Fruit fly (Drosophila melanogaster): Measurements from ENCODE around the gene E23.

E23 gene

DNA sequence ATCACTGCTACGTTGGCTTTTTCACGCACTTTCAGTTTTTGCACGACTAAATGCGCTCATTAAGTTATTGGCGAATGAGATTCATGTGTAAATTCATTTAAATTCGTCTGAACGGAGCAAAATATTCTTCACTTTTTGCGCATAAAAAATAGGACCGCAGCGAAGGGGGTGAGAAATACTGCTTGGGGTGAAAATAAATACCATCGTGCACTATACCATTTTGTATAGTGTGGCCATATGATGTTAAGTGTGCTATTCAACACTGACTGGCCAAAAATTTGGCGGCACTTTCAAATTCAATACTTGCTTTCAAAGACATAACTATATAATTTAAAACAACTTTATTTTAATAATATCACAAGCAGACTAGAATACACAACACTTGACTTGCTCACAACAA, 18.6 kb upstream of the E23 start, which contains the start of gene GramD1B:
GramD1B (minus strand) TSS at position 131 of the 400 bp plus-strand sequence.
- TF ChIP-seq dl (GFP tag; optimal IDR thresholded peaks at IDR 0.05; ENCODE audit: insufficient read depth in 1 of 2, partially characterized antibody in 2 of 2) (no peak), Jra (GFP tag; optimal IDR thresholded peaks at IDR 0.05) (peak; percentile 6), lola (GFP tag; optimal IDR thresholded peaks at IDR 0.05) (no peak), OdsH (GFP tag; optimal IDR thresholded peaks at IDR 0.05) (no peak), Myc (optimal IDR thresholded peaks at IDR 0.05) (no peak), jim (GFP tag; optimal IDR thresholded peaks at IDR 0.05) (no peak), Mio (GFP tag; optimal IDR thresholded peaks at IDR 0.05) (no peak), HLH106 (tag; optimal IDR thresholded peaks at IDR 0.05) (peak; percentile 21), N (GFP tag; optimal IDR thresholded peaks at IDR 0.05) (no peak), psq (GFP tag; optimal IDR thresholded peaks at IDR 0.05) (no peak), dmrt93B (GFP tag; optimal IDR thresholded peaks at IDR 0.05) (no peak), dsf (GFP tag; optimal IDR thresholded peaks at IDR 0.05; ENCODE audit: borderline replicate concordance) (no peak), sv (GFP tag; optimal IDR thresholded peaks at IDR 0.05) (no peak), brk (GFP tag; optimal IDR thresholded peaks at IDR 0.05) (no peak), tai (GFP tag; optimal IDR thresholded peaks at IDR 0.05) (no peak), CrebA (GFP tag; optimal IDR thresholded peaks at IDR 0.05; ENCODE audit: borderline replicate concordance) (no peak), sage (GFP tag; optimal IDR thresholded peaks at IDR 0.05) (no peak), fru (GFP tag; optimal IDR thresholded peaks at IDR 0.05) (no peak), foxo (GFP tag; optimal IDR thresholded peaks at IDR 0.05) (peak in 1 of 2 experiments; percentile 23), CG9705 (GFP tag; optimal IDR thresholded peaks at IDR 0.05) (no peak), woc (GFP tag; optimal IDR thresholded peaks at IDR 0.05) (no peak), CG32264 (GFP tag; optimal IDR thresholded peaks at IDR 0.05) (no peak), Rel (GFP tag; optimal IDR thresholded peaks at IDR 0.05) (no peak), Rel (tag; optimal IDR thresholded peaks at IDR 0.05) (peak; percentile 45), ey (GFP tag; optimal IDR thresholded peaks at IDR 0.05) (no peak), Hr83 (GFP tag; optimal IDR thresholded peaks at IDR 0.05; ENCODE audit: poor library complexity, severe bottlenecking) (no peak), Sp1 (GFP tag; optimal IDR thresholded peaks at IDR 0.05) (peak; percentile 13), rgr (GFP tag; optimal IDR thresholded peaks at IDR 0.05) (peak; percentile 24), pan (optimal IDR thresholded peaks at IDR 0.05) (no peak), Hnf4 (GFP tag; optimal IDR thresholded peaks at IDR 0.05) (peak; percentile 52), h (GFP tag; optimal IDR thresholded peaks at IDR 0.05) (peak; percentile 46), Dif (GFP tag; optimal IDR thresholded peaks at IDR 0.05; ENCODE audit: partially characterized antibody) (no peak), Hr78 (GFP tag; optimal IDR thresholded peaks at IDR 0.05) (no peak), usp (GFP tag; optimal IDR thresholded peaks at IDR 0.05) (no peak), br (GFP tag; optimal IDR thresholded peaks at IDR 0.05) (no peak), Vsx2 (GFP tag; optimal IDR thresholded peaks at IDR 0.05; ENCODE audit: partially characterized antibody) (no peak), Abd-B (GFP tag; optimal IDR thresholded peaks at IDR 0.05) (no peak), GATAd (GFP tag; optimal IDR thresholded peaks at IDR 0.05) (no peak)

DNA sequence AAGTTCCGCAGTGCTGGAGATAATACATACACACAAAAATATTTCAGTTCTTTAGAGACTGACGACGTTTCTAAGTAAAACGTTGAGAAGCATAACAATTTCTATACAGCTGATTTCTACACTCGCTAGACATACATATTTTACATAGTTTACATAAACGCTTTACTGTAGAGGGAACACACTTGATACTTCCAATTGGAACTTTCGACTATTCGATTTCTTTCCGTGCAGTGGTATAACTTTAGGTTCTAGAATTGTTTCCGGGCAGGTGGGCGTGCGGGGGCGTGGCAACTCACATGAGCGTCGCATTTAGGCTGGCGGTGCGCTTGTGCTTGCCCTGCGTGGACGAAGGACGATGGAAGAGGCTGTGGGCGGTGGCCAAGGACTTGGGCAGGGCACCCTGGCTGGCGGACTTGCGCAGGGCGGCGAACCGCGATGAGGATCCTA, 17.9 kb upstream of the E23 start:
- peak; percentile 12 for TF ChIP-seq Hnf4 (GFP tag; optimal IDR thresholded peaks at IDR 0.05)
- no peak for TF ChIP-seq sv (GFP tag; optimal IDR thresholded peaks at IDR 0.05)
- no peak for TF ChIP-seq br (GFP tag; optimal IDR thresholded peaks at IDR 0.05)
- TF ChIP-seq psq (GFP tag; optimal IDR thresholded peaks at IDR 0.05), result peak; percentile 13
- TF ChIP-seq Vsx2 (GFP tag; optimal IDR thresholded peaks at IDR 0.05; ENCODE audit: partially characterized antibody), result no peak
- peak; percentile 31 for TF ChIP-seq HLH106 (tag; optimal IDR thresholded peaks at IDR 0.05)
- no peak for TF ChIP-seq pan (optimal IDR thresholded peaks at IDR 0.05)
- no peak for TF ChIP-seq GATAd (GFP tag; optimal IDR thresholded peaks at IDR 0.05)
- no peak for TF ChIP-seq CG9705 (GFP tag; optimal IDR thresholded peaks at IDR 0.05)
- no peak for TF ChIP-seq CrebA (GFP tag; optimal IDR thresholded peaks at IDR 0.05; ENCODE audit: borderline replicate concordance)
- TF ChIP-seq fru (GFP tag; optimal IDR thresholded peaks at IDR 0.05), result peak; percentile 19
- no peak for TF ChIP-seq sage (GFP tag; optimal IDR thresholded peaks at IDR 0.05)
- peak in 1 of 2 experiments; percentile 10 for TF ChIP-seq foxo (GFP tag; optimal IDR thresholded peaks at IDR 0.05)
- no peak for TF ChIP-seq rgr (GFP tag; optimal IDR thresholded peaks at IDR 0.05)
- TF ChIP-seq N (GFP tag; optimal IDR thresholded peaks at IDR 0.05), result no peak
- TF ChIP-seq dl (GFP tag; optimal IDR thresholded peaks at IDR 0.05; ENCODE audit: insufficient read depth in 1 of 2, partially characterized antibody in 2 of 2), result no peak
